Fruit fly (Drosophila melanogaster) whole organism, embryonic: ENCODE data around the gene CG4615.

Experiments used
- BEAF-32 ChIP-seq: fragments of 200-800 bp; sonication (Bioruptor generic); optimal IDR thresholded peaks from 3 replicates; lab custom pipeline; 2017; ENCODE audit warnings: missing biosample characterization, missing genetic modification characterization, mild to moderate bottlenecking, moderate library complexity, missing genetic modification reagents
- CG1233 ChIP-seq: fragments of 200-800 bp; sonication (Bioruptor generic); optimal IDR thresholded peaks from 4 replicates; lab custom pipeline; 2018; ENCODE audit warnings: missing biosample characterization, mild to moderate bottlenecking, missing genetic modification characterization
- CG13296 ChIP-seq: fragments of 200-800 bp; sonication (Bioruptor generic); optimal IDR thresholded peaks from 3 replicates; lab custom pipeline; 2018; ENCODE audit warnings: missing biosample characterization, mild to moderate bottlenecking, missing genetic modification characterization
- CG1529 ChIP-seq: fragments of 200-800 bp; sonication (Bioruptor generic); optimal IDR thresholded peaks from 3 replicates; lab custom pipeline; 2018; ENCODE audit warnings: missing biosample characterization, missing genetic modification characterization
- CG15514 ChIP-seq: fragments of 200-800 bp; sonication (Bioruptor generic); optimal IDR thresholded peaks from 3 replicates; lab custom pipeline; 2017; ENCODE audit warnings: missing biosample characterization, missing genetic modification characterization, mild to moderate bottlenecking, moderate library complexity, missing genetic modification reagents
- CG1832 ChIP-seq: fragments of 200-800 bp; sonication (Bioruptor generic); optimal IDR thresholded peaks from 2 replicates; lab custom pipeline; 2017; ENCODE audit warnings: missing biosample characterization, mild to moderate bottlenecking, missing genetic modification characterization, inconsistent platforms
- CG2678 ChIP-seq: fragments of 200-800 bp; sonication (Bioruptor generic); optimal IDR thresholded peaks from 3 replicates; lab custom pipeline; 2019; ENCODE audit warnings: missing biosample characterization, mild to moderate bottlenecking, missing genetic modification characterization, moderate library complexity
- CG30431 ChIP-seq: fragments of 200-800 bp; sonication (Bioruptor generic); optimal IDR thresholded peaks from 2 replicates; lab custom pipeline; 2017; ENCODE audit warnings: missing biosample characterization, missing genetic modification characterization
- CG31388 ChIP-seq: fragments of 200-800 bp; sonication (Bioruptor generic); optimal IDR thresholded peaks from 2 replicates; lab custom pipeline; 2016; ENCODE audit warnings: missing biosample characterization, missing genetic modification characterization
- CG32772 ChIP-seq: fragments of 200-800 bp; sonication (Bioruptor generic); IDR thresholded peaks from 2 replicates; pipeline ENCODE4 v1.3.6; 2022; ENCODE audit warnings: missing biosample characterization, missing genetic modification characterization
- CG34422 ChIP-seq: fragments of 200-800 bp; sonication (Bioruptor generic); IDR thresholded peaks from 3 replicates; pipeline ENCODE4 v1.3.6; 2022; ENCODE audit warnings: missing biosample characterization, missing genetic modification characterization
- CG3726 ChIP-seq: fragments of 200-800 bp; sonication (Bioruptor generic); IDR thresholded peaks from 3 replicates; pipeline ENCODE4, ENCODE4 v1.3.6; 2022; ENCODE audit warnings: missing biosample characterization, missing genetic modification characterization
- CG4707 ChIP-seq: fragments of 200-800 bp; sonication (Bioruptor generic); optimal IDR thresholded peaks from 2 replicates; lab custom pipeline; 2018; ENCODE audit warnings: missing biosample characterization, mild to moderate bottlenecking, missing genetic modification characterization, moderate library complexity
- CG4730 ChIP-seq: fragments of 200-800 bp; sonication (Bioruptor generic); IDR thresholded peaks from 2 replicates; pipeline ENCODE4 v1.3.6; 2022; ENCODE audit warnings: missing biosample characterization, missing genetic modification characterization
- CG6175 ChIP-seq: fragments of 200-800 bp; sonication (Bioruptor generic); IDR thresholded peaks from 3 replicates; pipeline ENCODE4 v1.3.6; 2022; ENCODE audit warnings: missing biosample characterization, missing genetic modification characterization
- CG6854 ChIP-seq: fragments of 200-800 bp; sonication (Bioruptor generic); optimal IDR thresholded peaks from 3 replicates; lab custom pipeline; 2017; ENCODE audit warnings: missing biosample characterization, mild to moderate bottlenecking, missing genetic modification characterization
- CG7556 ChIP-seq: fragments of 200-800 bp; sonication (Bioruptor generic); optimal IDR thresholded peaks from 2 replicates; lab custom pipeline; 2017; ENCODE audit warnings: missing biosample characterization, mild to moderate bottlenecking, missing genetic modification characterization
- CG8765 ChIP-seq: fragments of 200-800 bp; sonication (Bioruptor generic); IDR thresholded peaks from 2 replicates; pipeline ENCODE4 v1.3.6; 2022; ENCODE audit warnings: missing biosample characterization, missing genetic modification characterization
- CkIIα-i1 ChIP-seq: fragments of 200-800 bp; sonication (Bioruptor generic); IDR thresholded peaks from 2 replicates; pipeline ENCODE4 v1.3.6; 2022; ENCODE audit warnings: missing biosample characterization, missing genetic modification characterization
- Dfd ChIP-seq, 2 experiments: fragments of >200 bp; optimal IDR thresholded peaks; 2 replicates each; lab custom pipeline; 2017; ENCODE audit warnings: missing biosample characterization in 2 of 2, missing genetic modification characterization in 2 of 2
- Dref ChIP-seq: fragments of 200-800 bp; sonication (Bioruptor generic); IDR thresholded peaks from 2 replicates; pipeline ENCODE4 v1.3.6; 2022; ENCODE audit warnings: missing biosample characterization, missing genetic modification characterization
- ERR ChIP-seq: fragments of 200-800 bp; sonication (Bioruptor generic); optimal IDR thresholded peaks from 2 replicates; lab custom pipeline; 2016; ENCODE audit warnings: missing biosample characterization, missing genetic modification characterization
- HLH54F ChIP-seq: fragments of 200-800 bp; sonication (Bioruptor generic); optimal IDR thresholded peaks from 3 replicates; lab custom pipeline; 2016; ENCODE audit warnings: missing biosample characterization, missing genetic modification characterization
- Kr ChIP-seq: fragments of 200-800 bp; sonication (Bioruptor generic); optimal IDR thresholded peaks from 2 replicates; lab custom pipeline; 2017; ENCODE audit warnings: missing biosample characterization, mild to moderate bottlenecking, missing genetic modification characterization
- Mrtf ChIP-seq: fragments of 200-800 bp; sonication (Bioruptor generic); IDR thresholded peaks from 3 replicates; pipeline ENCODE4 v1.3.6; 2022; ENCODE audit warnings: missing biosample characterization, missing genetic modification characterization
- Neu2 ChIP-seq: fragments of 200-800 bp; sonication (Bioruptor generic); optimal IDR thresholded peaks from 3 replicates; lab custom pipeline; 2016; ENCODE audit warnings: missing biosample characterization, missing genetic modification characterization, borderline replicate concordance
- Ptx1 ChIP-seq: fragments of 200-800 bp; sonication (Bioruptor generic); IDR thresholded peaks from 2 replicates; pipeline ENCODE4 v1.3.6; 2022; ENCODE audit warnings: missing biosample characterization, missing genetic modification characterization
- Rx ChIP-seq: fragments of 200-800 bp; sonication (Bioruptor generic); IDR thresholded peaks from 2 replicates; pipeline ENCODE4 v1.3.6; 2022; ENCODE audit warnings: missing biosample characterization, missing genetic modification characterization
- Scr ChIP-seq: fragments of 200-800 bp; sonication (Bioruptor generic); IDR thresholded peaks from 2 replicates; pipeline ENCODE4 v1.3.6; 2022; ENCODE audit warnings: missing biosample characterization, missing genetic modification characterization; ENCODE audit not compliant: partially characterized antibody
- Six4 ChIP-seq: fragments of 200-800 bp; sonication (Bioruptor generic); optimal IDR thresholded peaks from 2 replicates; lab custom pipeline; 2016; ENCODE audit warnings: missing biosample characterization, missing genetic modification characterization
- Xbp1 ChIP-seq: fragments of 200-800 bp; sonication (Bioruptor generic); optimal IDR thresholded peaks from 3 replicates; lab custom pipeline; 2016; ENCODE audit warnings: missing biosample characterization, mild to moderate bottlenecking, missing genetic modification characterization
- YL-1 ChIP-seq: fragments of 200-800 bp; sonication (Bioruptor generic); optimal IDR thresholded peaks from 3 replicates; lab custom pipeline; 2017; ENCODE audit warnings: missing biosample characterization, mild to moderate bottlenecking, missing genetic modification characterization
- ato ChIP-seq: fragments of 200-800 bp; sonication (Bioruptor generic); IDR thresholded peaks from 2 replicates; pipeline ENCODE4 v1.3.6; 2022; ENCODE audit warnings: missing biosample characterization, missing genetic modification characterization; ENCODE audit not compliant: partially characterized antibody
- bigmax ChIP-seq: fragments of 200-800 bp; sonication (Bioruptor generic); optimal IDR thresholded peaks from 2 replicates; lab custom pipeline; 2018; ENCODE audit warnings: missing biosample characterization, mild to moderate bottlenecking, missing genetic modification characterization
- cas ChIP-seq: fragments of 200-800 bp; sonication (Bioruptor generic); IDR thresholded peaks from 2 replicates; pipeline ENCODE4 v1.3.6; 2022; ENCODE audit warnings: missing biosample characterization, missing genetic modification characterization
- chn ChIP-seq: fragments of 200-800 bp; sonication (Bioruptor generic); optimal IDR thresholded peaks from 2 replicates; lab custom pipeline; 2016; ENCODE audit warnings: missing biosample characterization, missing genetic modification characterization
- corto ChIP-seq: fragments of 200-800 bp; sonication (Bioruptor generic); optimal IDR thresholded peaks from 2 replicates; lab custom pipeline; 2016; ENCODE audit warnings: missing biosample characterization, mild to moderate bottlenecking, missing genetic modification characterization, moderate library complexity
- croc ChIP-seq: fragments of 200-800 bp; sonication (Bioruptor generic); conservative IDR thresholded peaks from 3 replicates; pipeline ENCODE4 v1.3.6; 2022; ENCODE audit warnings: missing biosample characterization, missing genetic modification characterization
- dati ChIP-seq: fragments of 200-800 bp; sonication (Bioruptor generic); IDR thresholded peaks from 2 replicates; pipeline ENCODE4 v1.3.6; 2022; ENCODE audit warnings: missing biosample characterization, missing genetic modification characterization
- fd64A ChIP-seq: fragments of 200-800 bp; sonication (Bioruptor generic); optimal IDR thresholded peaks from 3 replicates; lab custom pipeline; 2018; ENCODE audit warnings: missing biosample characterization, mild to moderate bottlenecking, missing genetic modification characterization
- ham ChIP-seq: fragments of 200-800 bp; sonication (Bioruptor generic); IDR thresholded peaks from 2 replicates; pipeline ENCODE4 v1.3.6; 2022; ENCODE audit warnings: missing biosample characterization, missing genetic modification characterization
- klu ChIP-seq: fragments of 200-800 bp; sonication (Bioruptor generic); IDR thresholded peaks from 2 replicates; pipeline ENCODE4 v1.3.6; 2022; ENCODE audit warnings: missing biosample characterization, missing genetic modification characterization
- lab ChIP-seq: fragments of 200-800 bp; sonication (Bioruptor generic); optimal IDR thresholded peaks from 3 replicates; lab custom pipeline; 2017; ENCODE audit warnings: missing biosample characterization, missing genetic modification characterization, mild to moderate bottlenecking, moderate library complexity, missing genetic modification reagents
- peb ChIP-seq: fragments of 200-800 bp; sonication (Bioruptor generic); IDR thresholded peaks from 2 replicates; pipeline ENCODE4 v1.3.6; 2022; ENCODE audit warnings: missing biosample characterization, missing genetic modification characterization
- pfk ChIP-seq: fragments of 200-800 bp; sonication (Bioruptor generic); optimal IDR thresholded peaks from 2 replicates; lab custom pipeline; 2018; ENCODE audit warnings: missing biosample characterization, mild to moderate bottlenecking, missing genetic modification characterization, moderate library complexity
- pum ChIP-seq: fragments of 200-800 bp; sonication (Bioruptor generic); optimal IDR thresholded peaks from 2 replicates; lab custom pipeline; 2016; ENCODE audit warnings: missing biosample characterization, missing genetic modification characterization
- sim ChIP-seq: fragments of 200-800 bp; sonication (Bioruptor generic); IDR thresholded peaks from 2 replicates; pipeline ENCODE4 v1.3.6; 2022; ENCODE audit warnings: missing biosample characterization, missing genetic modification characterization
- tna ChIP-seq: fragments of 200-800 bp; sonication (Bioruptor generic); IDR thresholded peaks from 2 replicates; pipeline ENCODE4 v1.3.6; 2022; ENCODE audit warnings: missing biosample characterization, missing genetic modification characterization; ENCODE audit not compliant: partially characterized antibody
- trh ChIP-seq: fragments of 200-800 bp; sonication (Bioruptor generic); optimal IDR thresholded peaks from 2 replicates; lab custom pipeline; 2016; ENCODE audit warnings: missing biosample characterization, missing genetic modification characterization
- twi ChIP-seq: fragments of 200-800 bp; optimal IDR thresholded peaks from 2 replicates; lab custom pipeline; 2019; ENCODE audit warnings: missing biosample characterization, mild to moderate bottlenecking, missing genetic modification characterization, moderate library complexity
- usp ChIP-seq: fragments of >200 bp; optimal IDR thresholded peaks from 2 replicates; lab custom pipeline; 2017; ENCODE audit warnings: missing biosample characterization, missing genetic modification characterization

CG4615 gene

dm6 chrX:7097859-7098303 is 4.2 kb downstream of the CG4615 start, which contains the start of gene Sxl (continued):
- no peak for TF ChIP-seq pum (GFP tag; lab: Kevin White, UChicago)
- no peak for TF ChIP-seq CG32772
- peak; percentile 15 for TF ChIP-seq Scr (GFP tag; lab: Robert Waterston, UW)
- TF ChIP-seq ERR (GFP tag; lab: Kevin White, UChicago), result no peak
- TF ChIP-seq peb (GFP tag; lab: Robert Waterston, UW), result no peak
- TF ChIP-seq Dfd (GFP tag; optimal IDR thresholded peaks at IDR 0.05; lab: Kevin White, UChicago), result no peak
- TF ChIP-seq fd64A (GFP tag; lab: Kevin White, UChicago), result peak; percentile 40
- TF ChIP-seq dati, result no peak
- no peak for TF ChIP-seq twi (tag; lab: Kevin White, UChicago)
- no peak for TF ChIP-seq CG7556 (GFP tag; lab: Kevin White, UChicago)
- TF ChIP-seq Rx (GFP tag; lab: Robert Waterston, UW), result no peak
- TF ChIP-seq CG15514 (GFP tag; lab: Kevin White, UChicago), result peak; percentile 85
- peak; percentile 53 for TF ChIP-seq BEAF-32
- peak; percentile 49 for TF ChIP-seq YL-1 (GFP tag; lab: Kevin White, UChicago)
- peak; percentile 38 for TF ChIP-seq bigmax
- TF ChIP-seq klu (GFP tag; lab: Robert Waterston, UW), result no peak
- TF ChIP-seq CG13296 (GFP tag; lab: Kevin White, UChicago), result no peak
- TF ChIP-seq usp (GFP tag; lab: Kevin White, UChicago), result no peak
- no peak for TF ChIP-seq CG8765
- no peak for TF ChIP-seq sim
- no peak for TF ChIP-seq CG30431 (GFP tag; lab: Kevin White, UChicago)
- no peak for TF ChIP-seq Xbp1 (GFP tag; lab: Kevin White, UChicago)
- peak; percentile 28 for TF ChIP-seq CG2678 (tag; lab: Kevin White, UChicago)
- peak; percentile 1 for TF ChIP-seq CG1233 (GFP tag; lab: Kevin White, UChicago)
- TF ChIP-seq tna (GFP tag; lab: Robert Waterston, UW), result peak; percentile 18; the same call in 1 of the 2 replicates
- TF ChIP-seq Six4 (GFP tag; lab: Kevin White, UChicago), result no peak
- TF ChIP-seq CG1832 (GFP tag; lab: Kevin White, UChicago), result no peak
- no peak for TF ChIP-seq Kr (GFP tag; lab: Kevin White, UChicago)
- TF ChIP-seq CG1529, result no peak
- TF ChIP-seq CG34422, result peak; percentile 35; the same call in 1 of the 3 replicates
- TF ChIP-seq ham, result no peak
- TF ChIP-seq CG4707 (GFP tag; lab: Kevin White, UChicago), result no peak
- no peak for TF ChIP-seq Mrtf (GFP tag; lab: Robert Waterston, UW)
- no peak for TF ChIP-seq cas (GFP tag; lab: Robert Waterston, UW)
- TF ChIP-seq trh (GFP tag; lab: Kevin White, UChicago), result no peak
- TF ChIP-seq CkIIα-i1 (GFP tag; lab: Robert Waterston, UW), result no peak
- TF ChIP-seq pfk (GFP tag; lab: Kevin White, UChicago), result peak; percentile 19
- TF ChIP-seq Dref (GFP tag; lab: Robert Waterston, UW), result peak; percentile 46; the same call in 1 of the 2 replicates
- TF ChIP-seq Neu2 (GFP tag; lab: Kevin White, UChicago), result no peak
- no peak for TF ChIP-seq CG6854 (GFP tag; lab: Kevin White, UChicago)
- TF ChIP-seq CG3726 (GFP tag; lab: Robert Waterston, UW), result no peak
- no peak for TF ChIP-seq HLH54F
- TF ChIP-seq CG31388, result no peak
- 0 out of 2 replicates have a peak, but pooled peaks have one; percentile 20 for TF ChIP-seq Ptx1 (GFP tag; lab: Robert Waterston, UW)
- no peak for TF ChIP-seq croc (GFP tag; lab: Robert Waterston, UW)
- peak; percentile 57 for TF ChIP-seq lab
- TF ChIP-seq ato, result no peak
- no peak for TF ChIP-seq chn (GFP tag; lab: Kevin White, UChicago)
- no peak for TF ChIP-seq CG6175
- no peak for TF ChIP-seq CG4730
- TF ChIP-seq corto (GFP tag; lab: Kevin White, UChicago), result no peak
